Fruit fly (Drosophila melanogaster): ENCODE results near the gene Eph.

dm6 chr4:646414-647016 is 36.0 kb downstream of the Eph start, which contains the start of gene Ekar:
- TF ChIP-seq Gsc (GFP tag; IDR thresholded peaks at IDR 0.05) (no peak), CG13775 (GFP tag; optimal IDR thresholded peaks at IDR 0.05) (no peak), CG8089 (GFP tag; optimal IDR thresholded peaks at IDR 0.05) (no peak), ken (GFP tag; IDR thresholded peaks at IDR 0.05) (no peak)
